Fruit fly (Drosophila melanogaster) whole organism, pupa: ENCODE results near the gene Uch-L5.
A peak's percentile ranks its signal among the peaks of the same experiment; 100 is the strongest.

Source experiments
- CG10348 ChIP-seq: fragments of 200-800 bp; sonication (Bioruptor generic); IDR thresholded peaks from 2 replicates; pipeline ENCODE4 v1.3.6; 2022; ENCODE audit warnings: missing biosample characterization, missing genetic modification characterization
- CG12605 ChIP-seq: fragments of 200-800 bp; sonication (Bioruptor generic); IDR thresholded peaks from 2 replicates; pipeline ENCODE4 v1.3.6; 2022; ENCODE audit warnings: missing biosample characterization, missing genetic modification characterization
- CG13204 ChIP-seq: fragments of 200-800 bp; sonication (Bioruptor generic); optimal IDR thresholded peaks from 2 replicates; lab custom pipeline; 2018; ENCODE audit warnings: missing biosample characterization, mild to moderate bottlenecking, missing genetic modification characterization, moderate library complexity
- CG14655 ChIP-seq: fragments of 200-800 bp; sonication (Bioruptor generic); optimal IDR thresholded peaks from 3 replicates; lab custom pipeline; 2017; ENCODE audit warnings: mild to moderate bottlenecking, missing biosample characterization, missing genetic modification reagents, missing genetic modification characterization
- CG15710 ChIP-seq: fragments of 200-800 bp; sonication (Bioruptor generic); optimal IDR thresholded peaks from 2 replicates; lab custom pipeline; 2018; ENCODE audit warnings: missing biosample characterization, mild to moderate bottlenecking, missing genetic modification characterization, moderate library complexity
- CG17806 ChIP-seq: fragments of 200-800 bp; sonication (Bioruptor generic); optimal IDR thresholded peaks from 2 replicates; lab custom pipeline; 2018; ENCODE audit warnings: missing biosample characterization, mild to moderate bottlenecking, missing genetic modification characterization, moderate library complexity
- CG32121 ChIP-seq: fragments of 200-800 bp; sonication (Bioruptor generic); IDR thresholded peaks from 2 replicates; pipeline ENCODE4 v1.3.6; 2022; ENCODE audit warnings: missing biosample characterization, missing genetic modification characterization
- CG34367 ChIP-seq: fragments of 200-800 bp; sonication (Bioruptor generic); optimal IDR thresholded peaks from 2 replicates; lab custom pipeline; 2018; ENCODE audit warnings: missing biosample characterization, mild to moderate bottlenecking, missing genetic modification characterization
- CG4496 ChIP-seq: fragments of 200-800 bp; sonication (Bioruptor generic); IDR thresholded peaks from 3 replicates; pipeline ENCODE4 v1.3.6; 2022; ENCODE audit warnings: missing biosample characterization, missing genetic modification characterization
- CG8159 ChIP-seq: fragments of 200-800 bp; sonication (Bioruptor generic); optimal IDR thresholded peaks from 3 replicates; lab custom pipeline; 2018; ENCODE audit warnings: missing biosample characterization, mild to moderate bottlenecking, missing genetic modification characterization, moderate library complexity
- CG8301 ChIP-seq: fragments of 200-800 bp; sonication (Bioruptor generic); optimal IDR thresholded peaks from 2 replicates; lab custom pipeline; 2018; ENCODE audit warnings: missing biosample characterization, mild to moderate bottlenecking, missing genetic modification characterization
- CG9948 ChIP-seq: fragments of 200-800 bp; sonication (Bioruptor generic); optimal IDR thresholded peaks from 2 replicates; lab custom pipeline; 2018; ENCODE audit warnings: missing biosample characterization, mild to moderate bottlenecking, missing genetic modification characterization, moderate library complexity
- D1 ChIP-seq: fragments of 200-800 bp; sonication (Bioruptor generic); optimal IDR thresholded peaks from 2 replicates; lab custom pipeline; 2018; ENCODE audit warnings: missing biosample characterization, mild to moderate bottlenecking, missing genetic modification characterization, moderate library complexity
- EcR ChIP-seq: fragments of 200-800 bp; sonication (Bioruptor generic); optimal IDR thresholded peaks from 3 replicates; lab custom pipeline; 2019; ENCODE audit warnings: missing biosample characterization, missing genetic modification characterization, mild to moderate bottlenecking, moderate library complexity, missing genetic modification reagents
- Ets98B ChIP-seq: fragments of 200-800 bp; sonication (Bioruptor generic); IDR thresholded peaks from 2 replicates; pipeline ENCODE4 v1.3.6; 2022; ENCODE audit warnings: missing biosample characterization, missing genetic modification characterization
- Pif1A ChIP-seq: fragments of 200-800 bp; sonication (Bioruptor generic); optimal IDR thresholded peaks from 3 replicates; lab custom pipeline; 2016; ENCODE audit warnings: missing biosample characterization, missing genetic modification characterization
- Pif1B ChIP-seq: fragments of 200-800 bp; sonication (Bioruptor generic); optimal IDR thresholded peaks from 3 replicates; lab custom pipeline; 2016; ENCODE audit warnings: missing biosample characterization, missing genetic modification characterization
- Snoo ChIP-seq: fragments of 200-800 bp; sonication (Bioruptor generic); optimal IDR thresholded peaks from 3 replicates; lab custom pipeline; 2017; ENCODE audit warnings: missing biosample characterization, mild to moderate bottlenecking, missing genetic modification characterization, inconsistent platforms
- fd96Ca ChIP-seq: fragments of 200-800 bp; sonication (Bioruptor generic); IDR thresholded peaks from 3 replicates; pipeline ENCODE4 v1.3.6; 2022; ENCODE audit warnings: missing biosample characterization, missing genetic modification characterization
- gl ChIP-seq: fragments of 200-800 bp; sonication (Bioruptor generic); optimal IDR thresholded peaks from 2 replicates; lab custom pipeline; 2018; ENCODE audit warnings: missing biosample characterization, mild to moderate bottlenecking, missing genetic modification characterization
- rn ChIP-seq: fragments of 200-800 bp; sonication (Bioruptor generic); IDR thresholded peaks from 2 replicates; pipeline ENCODE4 v1.3.6; 2022; ENCODE audit warnings: missing biosample characterization, missing genetic modification characterization

Gene Uch-L5

dm6 chr3L:9476829-9477228, at the start of gene Uch-L5, which contains the start of gene Jarid2:
Gene Uch-L5, minus strand, starts transcription at chr3L:9476965.
Gene Jarid2, plus strand, starts transcription at chr3L:9477038.
- no peak for TF ChIP-seq CG34367 (tag; lab: Kevin White, UChicago)
- peak; percentile 23 for TF ChIP-seq CG17806 (tag; lab: Kevin White, UChicago)
- TF ChIP-seq CG13204 (GFP tag; lab: Kevin White, UChicago), result no peak
- TF ChIP-seq CG10348 (GFP tag; lab: Robert Waterston, UW), result no peak
- peak; percentile 39 for TF ChIP-seq Ets98B (GFP tag; lab: Robert Waterston, UW)
- TF ChIP-seq Snoo, result peak; percentile 39
- no peak for TF ChIP-seq CG8301 (tag; lab: Kevin White, UChicago)
- no peak for TF ChIP-seq rn
- no peak for TF ChIP-seq CG4496
- peak; percentile 46 for TF ChIP-seq CG12605 (GFP tag; lab: Robert Waterston, UW)

DNA sequence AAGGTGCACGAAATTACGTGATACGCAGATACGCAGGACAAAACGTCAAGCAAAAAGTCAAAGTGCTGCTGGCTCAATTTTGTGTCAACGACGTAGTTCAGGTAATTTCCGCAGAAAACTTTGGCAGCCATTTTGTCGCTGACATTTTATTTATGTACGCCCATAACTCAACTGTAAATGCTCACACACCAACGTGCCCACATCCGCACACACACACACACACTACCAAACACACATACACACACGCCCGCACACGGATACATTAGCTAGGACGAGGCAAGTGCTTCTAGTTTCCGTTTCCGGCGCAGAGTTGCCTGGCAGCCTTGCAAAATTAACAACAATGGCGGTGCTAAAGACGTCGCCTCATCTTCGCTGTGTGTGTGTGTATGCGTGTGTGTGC, 48.7 kb upstream of the Uch-L5 start, which contains the start of gene CG33700:
Gene CG33700 (minus strand): TSS at position 101 of the 400 bp plus-strand sequence.
- TF ChIP-seq CG32121 (GFP tag; lab: Robert Waterston, UW), result no peak
- TF ChIP-seq CG9948 (tag; lab: Kevin White, UChicago), result no peak
- TF ChIP-seq CG12605 (GFP tag; lab: Robert Waterston, UW), result no peak
- 0 out of 3 replicates have a peak, but pooled peaks have one; percentile 28 for TF ChIP-seq CG4496
- TF ChIP-seq CG34367 (tag; lab: Kevin White, UChicago), result no peak

DNA sequence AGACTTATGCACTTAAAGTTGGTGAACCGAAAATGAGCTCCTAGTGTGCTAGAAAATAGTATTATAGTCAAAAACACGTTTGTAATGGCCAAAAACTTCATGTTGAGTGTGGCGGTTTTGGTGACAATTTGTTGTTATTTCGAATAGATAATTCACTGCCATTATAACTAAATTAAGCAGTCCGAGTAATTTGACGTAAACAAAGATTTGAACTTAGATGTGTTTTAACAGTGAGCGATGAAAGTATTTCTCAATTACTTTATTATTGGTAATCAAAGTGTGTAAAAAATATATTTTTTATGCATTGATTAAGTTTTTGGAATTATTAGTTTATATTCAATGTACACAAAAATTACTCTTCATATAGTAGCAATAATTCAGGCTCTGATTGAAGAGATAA, 36.5 kb upstream of the Uch-L5 start, which contains the start of gene CG33702:
Gene CG33702 (minus strand): TSS at position 101 of the 400 bp plus-strand sequence.
- no peak for TF ChIP-seq D1 (tag; lab: Kevin White, UChicago)
- no peak for TF ChIP-seq fd96Ca (GFP tag; lab: Robert Waterston, UW)
- TF ChIP-seq CG9948 (tag; lab: Kevin White, UChicago), result no peak
- TF ChIP-seq Ets98B (GFP tag; lab: Robert Waterston, UW), result no peak
- no peak for TF ChIP-seq CG8301 (tag; lab: Kevin White, UChicago)
- TF ChIP-seq Pif1B (GFP tag; lab: Kevin White, UChicago), result no peak
- no peak for TF ChIP-seq EcR
- TF ChIP-seq, all 21 proteins: peak for 0

DNA sequence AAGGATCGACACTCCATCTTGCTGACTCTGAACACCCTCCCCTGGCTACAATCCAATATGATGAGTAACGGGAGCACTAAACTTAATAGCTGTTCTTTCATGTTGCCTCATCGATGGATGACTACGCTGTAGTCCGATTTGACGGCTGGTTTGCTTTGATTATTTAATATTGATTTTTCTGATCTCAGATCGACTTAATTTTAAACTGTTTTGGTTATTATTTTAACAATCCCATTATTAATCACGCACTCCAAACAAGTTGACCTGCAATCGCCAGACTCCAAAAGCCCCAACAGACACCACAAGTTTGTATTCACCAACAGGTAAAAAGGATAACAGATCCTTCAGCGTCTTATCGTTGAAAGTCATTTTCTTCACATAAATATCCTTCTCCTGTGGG, 35.8 kb upstream of the Uch-L5 start, which contains the start of gene CG33703:
Gene CG33703 (minus strand): TSS at position 101 of the 400 bp plus-strand sequence.
- no peak for TF ChIP-seq CG15710 (tag; lab: Kevin White, UChicago)
- TF ChIP-seq Snoo, result no peak
- TF ChIP-seq EcR, result no peak
- TF ChIP-seq CG17806 (tag; lab: Kevin White, UChicago), result no peak
- TF ChIP-seq fd96Ca (GFP tag; lab: Robert Waterston, UW), result no peak
- no peak for TF ChIP-seq CG8301 (tag; lab: Kevin White, UChicago)
- no peak for TF ChIP-seq CG9948 (tag; lab: Kevin White, UChicago)
- no peak for TF ChIP-seq CG12605 (GFP tag; lab: Robert Waterston, UW)

- TF ChIP-seq CG13204 (GFP tag; lab: Kevin White, UChicago) (no peak), rn (no peak), CG8159 (tag; lab: Kevin White, UChicago) (peak; percentile 28), Ets98B (GFP tag; lab: Robert Waterston, UW) (peak; percentile 50), Snoo (no peak), CG12605 (GFP tag; lab: Robert Waterston, UW) (no peak), Pif1B (GFP tag; lab: Kevin White, UChicago) (no peak), CG15710 (tag; lab: Kevin White, UChicago) (peak; percentile 28), Pif1A (GFP tag; lab: Kevin White, UChicago) (peak; percentile 18), CG8301 (tag; lab: Kevin White, UChicago) (no peak), fd96Ca (GFP tag; lab: Robert Waterston, UW) (no peak), D1 (tag; lab: Kevin White, UChicago) (no peak), CG17806 (tag; lab: Kevin White, UChicago) (peak; percentile 10), CG4496 (no peak; the same call in 2 of the 3 replicates), gl (tag; lab: Kevin White, UChicago) (peak; percentile 21), EcR (no peak), CG34367 (tag; lab: Kevin White, UChicago) (no peak), CG14655 (GFP tag; lab: Kevin White, UChicago) (no peak), CG32121 (GFP tag; lab: Robert Waterston, UW) (no peak), CG10348 (GFP tag; lab: Robert Waterston, UW) (no peak), CG9948 (tag; lab: Kevin White, UChicago) (no peak)
Measured at dm6 chr3L:9511287-9512256, 34.8 kb upstream of the Uch-L5 start, which contains the start of gene RpS9. Gene RpS9, minus strand, starts transcription at chr3L:9511531.
